Worm (Caenorhabditis elegans) whole organism, midembryonic: Measurements from ENCODE around the gene Y62F5A.9.

Experiments
- flt-1 ChIP-seq: fragments of 200-800 bp; sonication (Bioruptor generic); IDR thresholded peaks from 2 replicates; pipeline ENCODE4 v1.3.6; 2022; ENCODE audit warnings: missing genetic modification characterization, missing compliant biosample characterization
- klf-2 ChIP-seq: fragments of 200-800 bp; sonication (Bioruptor generic); conservative IDR thresholded peaks from 2 replicates; pipeline ENCODE4 v1.3.6; 2022; ENCODE audit warnings: missing genetic modification reagents, missing genetic modification characterization, missing compliant biosample characterization
- ztf-29 ChIP-seq: fragments of 200-800 bp; sonication (Bioruptor generic); IDR thresholded peaks from 2 replicates; pipeline ENCODE4 v1.3.6; 2022; ENCODE audit warnings: missing genetic modification reagents, missing genetic modification characterization, missing compliant biosample characterization

- TF ChIP-seq ztf-29 (GFP tag; lab: Robert Waterston, UW), result no peak
- TF ChIP-seq klf-2 (GFP tag; lab: Robert Waterston, UW), result no peak
- TF ChIP-seq flt-1 (GFP tag; lab: Robert Waterston, UW), result no peak
Observed at ce11 chrII:11542958-11543357, 4.3 kb upstream of the Y62F5A.9 start.
